Fruit fly (Drosophila melanogaster) whole organism, embryonic: Measurements from ENCODE around the gene Dbp21E2.

ENCODE experiments used
- ATbp ChIP-seq: fragments of 200-800 bp; sonication (Bioruptor generic); optimal IDR thresholded peaks from 2 replicates; lab custom pipeline; 2017; ENCODE audit warnings: missing biosample characterization, mild to moderate bottlenecking, missing genetic modification characterization, missing genetic modification reagents
- Adf1 ChIP-seq: fragments of 200-800 bp; sonication (Bioruptor generic); IDR thresholded peaks from 2 replicates; pipeline ENCODE4 v1.3.6; 2022; ENCODE audit warnings: missing biosample characterization, missing genetic modification characterization
- Blimp-1 ChIP-seq: fragments of 200-800 bp; sonication (Bioruptor generic); optimal IDR thresholded peaks from 3 replicates; lab custom pipeline; 2018; ENCODE audit warnings: missing biosample characterization, missing genetic modification characterization, mild to moderate bottlenecking, moderate library complexity, missing genetic modification reagents
- CG10959 ChIP-seq: fragments of 200-800 bp; sonication (Bioruptor generic); IDR thresholded peaks from 2 replicates; pipeline ENCODE4 v1.3.6; 2022; ENCODE audit warnings: missing biosample characterization, missing genetic modification characterization
- CG11085 ChIP-seq: fragments of 200-800 bp; sonication (Bioruptor generic); IDR thresholded peaks from 2 replicates; pipeline ENCODE4 v1.3.6; 2022; ENCODE audit warnings: missing biosample characterization, missing genetic modification characterization
- CG12155 ChIP-seq: fragments of 200-800 bp; sonication (Bioruptor generic); optimal IDR thresholded peaks from 3 replicates; lab custom pipeline; 2016; ENCODE audit warnings: missing biosample characterization, missing genetic modification characterization
- CG12391 ChIP-seq: fragments of 200-800 bp; sonication (Bioruptor generic); optimal IDR thresholded peaks from 3 replicates; lab custom pipeline; 2018; ENCODE audit warnings: missing biosample characterization, mild to moderate bottlenecking, missing genetic modification characterization, moderate library complexity
- CG12769 ChIP-seq: fragments of 200-800 bp; sonication (Bioruptor generic); optimal IDR thresholded peaks from 2 replicates; lab custom pipeline; 2019; ENCODE audit warnings: missing biosample characterization, mild to moderate bottlenecking, missing genetic modification characterization, moderate library complexity
- CG13123 ChIP-seq: fragments of 200-800 bp; sonication (Bioruptor generic); optimal IDR thresholded peaks from 2 replicates; lab custom pipeline; 2016; ENCODE audit warnings: missing biosample characterization, missing genetic modification characterization
- CG13424 ChIP-seq: fragments of 200-800 bp; sonication (Bioruptor generic); optimal IDR thresholded peaks from 2 replicates; lab custom pipeline; 2019; ENCODE audit warnings: missing biosample characterization, mild to moderate bottlenecking, missing genetic modification characterization, moderate library complexity
- CG13775 ChIP-seq: fragments of 200-800 bp; sonication (Bioruptor generic); optimal IDR thresholded peaks from 3 replicates; lab custom pipeline; 2017; ENCODE audit warnings: missing biosample characterization, mild to moderate bottlenecking, missing genetic modification characterization
- CG14441 ChIP-seq: fragments of 200-800 bp; sonication (Bioruptor generic); IDR thresholded peaks from 2 replicates; pipeline ENCODE4 v1.3.6; 2022; ENCODE audit warnings: missing biosample characterization, missing genetic modification characterization
- CG30431 ChIP-seq: fragments of 200-800 bp; sonication (Bioruptor generic); optimal IDR thresholded peaks from 2 replicates; lab custom pipeline; 2017; ENCODE audit warnings: missing biosample characterization, missing genetic modification characterization
- CG32532 ChIP-seq: fragments of 200-800 bp; sonication (Bioruptor generic); IDR thresholded peaks from 2 replicates; pipeline ENCODE4 v1.3.6; 2022; ENCODE audit warnings: missing biosample characterization, missing genetic modification characterization
- CG34422 ChIP-seq: fragments of 200-800 bp; sonication (Bioruptor generic); IDR thresholded peaks from 3 replicates; pipeline ENCODE4 v1.3.6; 2022; ENCODE audit warnings: missing biosample characterization, missing genetic modification characterization
- CG3838 ChIP-seq: fragments of 200-800 bp; sonication (Bioruptor generic); optimal IDR thresholded peaks from 3 replicates; lab custom pipeline; 2016; ENCODE audit warnings: missing biosample characterization, missing genetic modification characterization
- CG4424 ChIP-seq: fragments of 200-800 bp; sonication (Bioruptor generic); optimal IDR thresholded peaks from 3 replicates; lab custom pipeline; 2016; ENCODE audit warnings: missing biosample characterization, missing genetic modification characterization
- CG6654 ChIP-seq: fragments of 200-800 bp; sonication (Bioruptor generic); optimal IDR thresholded peaks from 2 replicates; lab custom pipeline; 2017; ENCODE audit warnings: missing biosample characterization, mild to moderate bottlenecking, missing genetic modification characterization
- CG6765 ChIP-seq: fragments of 200-800 bp; sonication (Bioruptor generic); optimal IDR thresholded peaks from 3 replicates; lab custom pipeline; 2017; ENCODE audit warnings: missing biosample characterization, mild to moderate bottlenecking, missing genetic modification characterization
- CG8388 ChIP-seq: fragments of 200-800 bp; sonication (Bioruptor generic); optimal IDR thresholded peaks from 2 replicates; lab custom pipeline; 2019; ENCODE audit warnings: missing biosample characterization, mild to moderate bottlenecking, missing genetic modification characterization, moderate library complexity
- CG9609 ChIP-seq: fragments of 200-800 bp; sonication (Bioruptor generic); optimal IDR thresholded peaks from 3 replicates; lab custom pipeline; 2016; ENCODE audit warnings: missing biosample characterization, missing genetic modification characterization
- HLH3B ChIP-seq: fragments of 200-800 bp; sonication (Bioruptor generic); IDR thresholded peaks from 2 replicates; pipeline ENCODE4 v1.3.6; 2022; ENCODE audit warnings: missing biosample characterization, missing genetic modification characterization
- Meics ChIP-seq: fragments of 200-800 bp; sonication (Bioruptor generic); optimal IDR thresholded peaks from 2 replicates; lab custom pipeline; 2017; ENCODE audit warnings: missing biosample characterization, mild to moderate bottlenecking, missing genetic modification characterization
- NC2α ChIP-seq: fragments of 200-800 bp; sonication (Bioruptor generic); optimal IDR thresholded peaks from 2 replicates; lab custom pipeline; 2016; ENCODE audit warnings: missing biosample characterization, missing genetic modification characterization
- NC2β ChIP-seq: fragments of 200-800 bp; sonication (Bioruptor generic); optimal IDR thresholded peaks from 2 replicates; lab custom pipeline; 2016; ENCODE audit warnings: missing biosample characterization, missing genetic modification characterization
- Pdp1 ChIP-seq, 2 experiments: fragments of 200-800 bp; sonication (Bioruptor generic); optimal IDR thresholded peaks; 3 replicates each; lab custom pipeline; 2016; ENCODE audit warnings: missing biosample characterization in 2 of 2, missing genetic modification characterization in 2 of 2, mild to moderate bottlenecking in 1 of 2, moderate library complexity in 1 of 2
- Ptx1 ChIP-seq: fragments of 200-800 bp; sonication (Bioruptor generic); IDR thresholded peaks from 2 replicates; pipeline ENCODE4 v1.3.6; 2022; ENCODE audit warnings: missing biosample characterization, missing genetic modification characterization
- Scr ChIP-seq: fragments of 200-800 bp; sonication (Bioruptor generic); IDR thresholded peaks from 2 replicates; pipeline ENCODE4 v1.3.6; 2022; ENCODE audit warnings: missing biosample characterization, missing genetic modification characterization; ENCODE audit not compliant: partially characterized antibody
- Side ChIP-seq: fragments of 200-800 bp; sonication (Bioruptor generic); optimal IDR thresholded peaks from 2 replicates; lab custom pipeline; 2016; ENCODE audit warnings: missing biosample characterization, missing genetic modification characterization
- Sox102F ChIP-seq: fragments of 200-800 bp; sonication (Bioruptor generic); optimal IDR thresholded peaks from 2 replicates; lab custom pipeline; 2018; ENCODE audit warnings: missing biosample characterization, mild to moderate bottlenecking, missing genetic modification characterization, moderate library complexity
- Sry-β ChIP-seq: fragments of 200-800 bp; sonication (Bioruptor generic); optimal IDR thresholded peaks from 2 replicates; lab custom pipeline; 2018; ENCODE audit warnings: missing biosample characterization, mild to moderate bottlenecking, missing genetic modification characterization, moderate library complexity
- aop ChIP-seq: fragments of 200-800 bp; sonication (Bioruptor generic); IDR thresholded peaks from 2 replicates; pipeline ENCODE4 v1.3.6; 2022; ENCODE audit warnings: missing biosample characterization, missing genetic modification characterization
- chinmo ChIP-seq: fragments of 200-800 bp; sonication (Bioruptor generic); IDR thresholded peaks from 4 replicates; pipeline ENCODE4 v1.3.6; 2022; ENCODE audit warnings: missing biosample characterization, missing genetic modification characterization; ENCODE audit not compliant: partially characterized antibody
- croc ChIP-seq: fragments of 200-800 bp; sonication (Bioruptor generic); conservative IDR thresholded peaks from 3 replicates; pipeline ENCODE4 v1.3.6; 2022; ENCODE audit warnings: missing biosample characterization, missing genetic modification characterization
- dan ChIP-seq: fragments of 200-800 bp; sonication (Bioruptor generic); IDR thresholded peaks from 2 replicates; pipeline ENCODE4 v1.3.6; 2022; ENCODE audit warnings: missing biosample characterization, missing genetic modification characterization
- fd96Cb ChIP-seq: fragments of 200-800 bp; sonication (Bioruptor generic); optimal IDR thresholded peaks from 2 replicates; lab custom pipeline; 2018; ENCODE audit warnings: missing biosample characterization, mild to moderate bottlenecking, missing genetic modification characterization, moderate library complexity
- gcm2 ChIP-seq: fragments of 200-800 bp; sonication (Bioruptor generic); optimal IDR thresholded peaks from 2 replicates; lab custom pipeline; 2016; ENCODE audit warnings: missing biosample characterization, missing genetic modification characterization
- grn ChIP-seq: fragments of 200-800 bp; sonication (Bioruptor generic); optimal IDR thresholded peaks from 3 replicates; lab custom pipeline; 2017; ENCODE audit warnings: missing biosample characterization, missing genetic modification characterization
- jumu ChIP-seq: fragments of 200-800 bp; sonication (Bioruptor generic); optimal IDR thresholded peaks from 3 replicates; lab custom pipeline; 2016; ENCODE audit warnings: missing biosample characterization, missing genetic modification characterization
- ken ChIP-seq: fragments of 200-800 bp; sonication (Bioruptor generic); IDR thresholded peaks from 3 replicates; pipeline ENCODE4 v1.3.6; 2022; ENCODE audit warnings: missing biosample characterization, missing genetic modification characterization
- nerfin-1 ChIP-seq: fragments of 200-800 bp; sonication (Bioruptor generic); optimal IDR thresholded peaks from 3 replicates; lab custom pipeline; 2019; ENCODE audit warnings: missing biosample characterization, mild to moderate bottlenecking, missing genetic modification characterization, moderate library complexity
- nom ChIP-seq: fragments of 200-800 bp; sonication (Bioruptor generic); optimal IDR thresholded peaks from 2 replicates; lab custom pipeline; 2017; ENCODE audit warnings: missing biosample characterization, missing genetic modification characterization, mild to moderate bottlenecking, moderate library complexity, missing genetic modification reagents
- oc ChIP-seq: fragments of 200-800 bp; sonication (Bioruptor generic); optimal IDR thresholded peaks from 2 replicates; lab custom pipeline; 2018; ENCODE audit warnings: missing biosample characterization, mild to moderate bottlenecking, missing genetic modification characterization, moderate library complexity
- pb ChIP-seq: fragments of 200-800 bp; sonication (Bioruptor generic); optimal IDR thresholded peaks from 3 replicates; lab custom pipeline; 2016; ENCODE audit warnings: missing biosample characterization, missing genetic modification characterization
- sim ChIP-seq: fragments of 200-800 bp; sonication (Bioruptor generic); IDR thresholded peaks from 2 replicates; pipeline ENCODE4 v1.3.6; 2022; ENCODE audit warnings: missing biosample characterization, missing genetic modification characterization
- stc ChIP-seq: fragments of 200-800 bp; sonication (Bioruptor generic); IDR thresholded peaks from 2 replicates; pipeline ENCODE4 v1.3.6; 2022; ENCODE audit warnings: missing biosample characterization, missing genetic modification characterization
- tio ChIP-seq: fragments of 200-800 bp; sonication (Bioruptor generic); optimal IDR thresholded peaks from 2 replicates; lab custom pipeline; 2017; ENCODE audit warnings: missing biosample characterization, missing genetic modification characterization, inconsistent platforms
- tna ChIP-seq: fragments of 200-800 bp; sonication (Bioruptor generic); IDR thresholded peaks from 2 replicates; pipeline ENCODE4 v1.3.6; 2022; ENCODE audit warnings: missing biosample characterization, missing genetic modification characterization; ENCODE audit not compliant: partially characterized antibody
- trem ChIP-seq: fragments of 200-800 bp; optimal IDR thresholded peaks from 3 replicates; lab custom pipeline; 2019; ENCODE audit warnings: missing biosample characterization, mild to moderate bottlenecking, missing genetic modification characterization, moderate library complexity
- vvl ChIP-seq: fragments of 200-800 bp; sonication (Bioruptor generic); IDR thresholded peaks from 2 replicates; pipeline ENCODE4 v1.3.6; 2022; ENCODE audit warnings: missing biosample characterization, missing genetic modification characterization
- z ChIP-seq: fragments of 200-800 bp; sonication (Bioruptor generic); IDR thresholded peaks from 3 replicates; pipeline ENCODE4 v1.3.6; 2022; ENCODE audit warnings: missing biosample characterization, missing genetic modification characterization
- zen ChIP-seq: fragments of 200-800 bp; sonication (Bioruptor generic); optimal IDR thresholded peaks from 3 replicates; lab custom pipeline; 2018; ENCODE audit warnings: missing biosample characterization, mild to moderate bottlenecking, missing genetic modification characterization, moderate library complexity

Dbp21E2 gene

DNA sequence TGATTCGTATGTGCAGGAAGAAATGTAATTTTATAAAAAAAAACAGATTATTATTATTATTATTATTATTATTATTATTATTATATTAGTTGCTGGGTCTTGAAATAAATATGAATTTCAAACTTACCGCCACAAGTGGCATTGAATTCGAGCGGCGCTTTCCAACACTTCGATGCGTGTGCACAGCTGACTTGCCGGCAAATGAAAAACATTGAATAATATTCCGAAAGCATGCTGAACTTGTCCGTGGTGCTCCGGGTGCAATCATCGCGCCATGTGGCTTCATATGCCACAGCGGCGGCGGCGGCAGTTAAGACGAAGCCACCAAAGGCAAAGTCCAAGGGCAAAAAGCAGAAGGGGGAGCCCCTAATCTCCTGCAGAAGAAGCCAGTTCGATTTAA lies at the start of gene Dbp21E2 (continued):
- no peak for TF ChIP-seq Sry-β (GFP tag; lab: Kevin White, UChicago)
- no peak for TF ChIP-seq CG6654 (GFP tag; lab: Kevin White, UChicago)
- no peak for TF ChIP-seq CG12391 (tag; lab: Kevin White, UChicago)
- TF ChIP-seq Scr: no peak
- TF ChIP-seq trem (tag; lab: Kevin White, UChicago): no peak
- TF ChIP-seq chinmo: 0 out of 4 replicates have a peak, but pooled peaks have one; percentile 6
- TF ChIP-seq HLH3B: no peak
- no peak for TF ChIP-seq Sox102F (GFP tag; lab: Kevin White, UChicago)
- no peak for TF ChIP-seq vvl (GFP tag; lab: Robert Waterston, UW)
- TF ChIP-seq Pdp1 (GFP tag; optimal IDR thresholded peaks at IDR 0.05; lab: Kevin White, UChicago): peak in 1 of 2 experiments; percentile 87
- TF ChIP-seq Side (GFP tag; lab: Kevin White, UChicago): no peak
- no peak for TF ChIP-seq Adf1 (GFP tag; lab: Robert Waterston, UW)
- no peak for TF ChIP-seq CG3838 (GFP tag; lab: Kevin White, UChicago)
- TF ChIP-seq pb (GFP tag; lab: Kevin White, UChicago): no peak
- TF ChIP-seq aop (GFP tag; lab: Robert Waterston, UW): no peak
- no peak for TF ChIP-seq ATbp
- no peak for TF ChIP-seq CG8388 (GFP tag; lab: Kevin White, UChicago)
- TF ChIP-seq CG30431 (GFP tag; lab: Kevin White, UChicago): no peak
- TF ChIP-seq NC2α (GFP tag; lab: Kevin White, UChicago): no peak
- TF ChIP-seq NC2β (GFP tag; lab: Kevin White, UChicago): no peak
- TF ChIP-seq CG14441 (GFP tag; lab: Robert Waterston, UW): no peak
- TF ChIP-seq tna (GFP tag; lab: Robert Waterston, UW): no peak
- no peak for TF ChIP-seq jumu
- peak; percentile 34; the same call in 1 of the 3 replicates for TF ChIP-seq CG34422 (GFP tag; lab: Robert Waterston, UW)
- no peak for TF ChIP-seq CG13775 (GFP tag; lab: Kevin White, UChicago)
- TF ChIP-seq CG12155 (GFP tag; lab: Kevin White, UChicago): no peak
- TF ChIP-seq CG9609 (GFP tag; lab: Kevin White, UChicago): no peak
- no peak for TF ChIP-seq z (GFP tag; lab: Robert Waterston, UW)
- no peak for TF ChIP-seq nom (GFP tag; lab: Kevin White, UChicago)
- TF ChIP-seq CG6765 (GFP tag; lab: Kevin White, UChicago): no peak
- no peak for TF ChIP-seq Ptx1 (GFP tag; lab: Robert Waterston, UW)
- TF ChIP-seq croc (GFP tag; lab: Robert Waterston, UW): no peak
- no peak for TF ChIP-seq oc (tag; lab: Kevin White, UChicago)
- TF ChIP-seq CG13123 (GFP tag; lab: Kevin White, UChicago): no peak
- TF ChIP-seq CG32532 (GFP tag; lab: Robert Waterston, UW): no peak
- TF ChIP-seq Blimp-1 (GFP tag; lab: Kevin White, UChicago): no peak
- TF ChIP-seq CG12769 (tag; lab: Kevin White, UChicago): no peak
- TF ChIP-seq CG13424: no peak
- TF ChIP-seq CG4424 (GFP tag; lab: Kevin White, UChicago): no peak
- TF ChIP-seq Meics (GFP tag; lab: Kevin White, UChicago): no peak
- TF ChIP-seq CG10959: no peak
- no peak for TF ChIP-seq nerfin-1
- TF ChIP-seq zen (tag; lab: Kevin White, UChicago): no peak
- no peak for TF ChIP-seq tio (GFP tag; lab: Kevin White, UChicago)
- TF ChIP-seq fd96Cb (tag; lab: Kevin White, UChicago): no peak
- no peak for TF ChIP-seq gcm2 (GFP tag; lab: Kevin White, UChicago)
- TF ChIP-seq dan (GFP tag; lab: Robert Waterston, UW): no peak
- no peak for TF ChIP-seq CG11085 (GFP tag; lab: Robert Waterston, UW)
- no peak for TF ChIP-seq ken
- no peak for TF ChIP-seq stc (GFP tag; lab: Robert Waterston, UW)
- no peak for TF ChIP-seq grn (GFP tag; lab: Kevin White, UChicago)
- no peak for TF ChIP-seq sim (GFP tag; lab: Robert Waterston, UW)
